Fruit fly (Drosophila melanogaster) whole organism, embryonic: ENCODE measurements around the gene CG5850.

Source experiments
- B-H2 ChIP-seq: fragments of 200-800 bp; sonication (Bioruptor generic); optimal IDR thresholded peaks from 2 replicates; lab custom pipeline; 2018; ENCODE audit warnings: missing biosample characterization, mild to moderate bottlenecking, missing genetic modification characterization
- CG10654 ChIP-seq: fragments of 200-800 bp; sonication (Bioruptor generic); optimal IDR thresholded peaks from 2 replicates; lab custom pipeline; 2016; ENCODE audit warnings: missing biosample characterization, missing genetic modification characterization
- CG32772 ChIP-seq: fragments of 200-800 bp; sonication (Bioruptor generic); IDR thresholded peaks from 2 replicates; pipeline ENCODE4 v1.3.6; 2022; ENCODE audit warnings: missing biosample characterization, missing genetic modification characterization
- CG7786 ChIP-seq: fragments of 200-800 bp; sonication (Bioruptor generic); optimal IDR thresholded peaks from 2 replicates; lab custom pipeline; 2016; ENCODE audit warnings: missing biosample characterization, missing genetic modification characterization
- Spps ChIP-seq: fragments of 200-800 bp; sonication (Bioruptor generic); optimal IDR thresholded peaks from 2 replicates; lab custom pipeline; 2018; ENCODE audit warnings: missing biosample characterization, mild to moderate bottlenecking, missing genetic modification characterization
- al ChIP-seq: fragments of 200-800 bp; sonication (Bioruptor generic); IDR thresholded peaks from 2 replicates; pipeline ENCODE4 v1.3.6; 2022; ENCODE audit warnings: missing biosample characterization, missing genetic modification characterization
- chinmo ChIP-seq: fragments of 200-800 bp; sonication (Bioruptor generic); IDR thresholded peaks from 4 replicates; pipeline ENCODE4 v1.3.6; 2022; ENCODE audit warnings: missing biosample characterization, missing genetic modification characterization; ENCODE audit not compliant: partially characterized antibody
- hb ChIP-seq: fragments of 200-800 bp; sonication (Bioruptor generic); IDR thresholded peaks from 3 replicates; pipeline ENCODE4 v1.3.6; 2022; ENCODE audit warnings: missing biosample characterization, missing genetic modification characterization; ENCODE audit not compliant: partially characterized antibody
- kah ChIP-seq: fragments of 200-800 bp; sonication (Bioruptor generic); optimal IDR thresholded peaks from 2 replicates; lab custom pipeline; 2018; ENCODE audit warnings: missing biosample characterization, mild to moderate bottlenecking, missing genetic modification characterization
- trh ChIP-seq: fragments of 200-800 bp; sonication (Bioruptor generic); optimal IDR thresholded peaks from 2 replicates; lab custom pipeline; 2016; ENCODE audit warnings: missing biosample characterization, missing genetic modification characterization

DNA sequence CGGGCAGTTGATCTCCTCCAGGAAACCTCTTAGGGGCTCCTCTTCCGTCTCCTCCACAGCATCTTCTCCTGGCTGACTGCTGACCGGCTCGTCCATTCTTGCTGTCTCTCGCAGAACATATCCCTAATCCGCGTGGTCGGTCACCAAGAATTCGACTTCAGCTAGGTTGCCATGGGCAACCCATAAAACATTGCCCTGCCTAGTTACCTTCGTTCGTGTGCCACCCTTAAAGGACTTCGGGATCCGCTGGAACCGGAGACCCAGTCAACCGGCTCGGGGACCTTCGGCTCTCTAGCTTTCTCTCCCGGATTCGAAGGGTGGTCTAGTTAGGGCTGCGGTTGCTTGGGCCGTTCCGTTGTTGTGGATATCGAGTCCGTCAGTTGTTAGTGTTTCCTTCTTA lies 39.0 kb downstream of the CG5850 start, which contains the start of the genes TbCMF46 and CG42366:
- TF ChIP-seq kah (no peak), B-H2 (GFP tag; lab: Kevin White, UChicago) (no peak), hb (GFP tag; lab: Robert Waterston, UW) (no peak), chinmo (no peak), CG10654 (GFP tag; lab: Kevin White, UChicago) (no peak), CG7786 (GFP tag; lab: Kevin White, UChicago) (no peak), trh (GFP tag; lab: Kevin White, UChicago) (no peak), Spps (tag; lab: Kevin White, UChicago) (no peak), CG32772 (GFP tag; lab: Robert Waterston, UW) (no peak), al (GFP tag; lab: Robert Waterston, UW) (no peak)
